Worm (Caenorhabditis elegans) whole organism, early embryonic: ENCODE results near the gene F13D12.5.

ENCODE experiments used
- ama-1 ChIP-seq: fragments of 150-350 bp; optimal IDR thresholded peaks from 2 replicates; lab custom pipeline; 2014
- pes-1 ChIP-seq: fragments of 200-800 bp; sonication (Bioruptor generic); IDR thresholded peaks from 2 replicates; pipeline ENCODE4 v1.3.6; 2022; ENCODE audit warnings: missing genetic modification reagents, missing genetic modification characterization, missing compliant biosample characterization
- sea-1 ChIP-seq: fragments of 200-800 bp; sonication (Bioruptor generic); conservative IDR thresholded peaks from 2 replicates; pipeline ENCODE4 v1.3.6; 2022; ENCODE audit warnings: missing genetic modification characterization, missing compliant biosample characterization
- tbx-11 ChIP-seq: fragments of 200-800 bp; sonication (Bioruptor generic); IDR thresholded peaks from 2 replicates; pipeline ENCODE4 v1.3.6; 2022; ENCODE audit warnings: missing genetic modification characterization, missing compliant biosample characterization
- tbx-37 ChIP-seq: fragments of 200-800 bp; sonication (Bioruptor generic); conservative IDR thresholded peaks from 2 replicates; pipeline ENCODE4 v1.3.6; 2022; ENCODE audit warnings: missing genetic modification reagents, missing genetic modification characterization, missing compliant biosample characterization

ce11 chrII:11737347-11737746 is 10.7 kb downstream of the F13D12.5 start:
- TF ChIP-seq tbx-37 (GFP tag; lab: Robert Waterston, UW) (no peak), ama-1 (no peak), pes-1 (no peak), tbx-11 (GFP tag; lab: Robert Waterston, UW) (no peak), sea-1 (GFP tag; lab: Robert Waterston, UW) (no peak)
